Worm (Caenorhabditis elegans) whole organism, L2 larva: ENCODE results near the gene sun-1.

ENCODE experiments used
- C34F6.9 ChIP-seq: fragments of 150-350 bp; optimal IDR thresholded peaks from 2 replicates; lab custom pipeline; 2014; ENCODE audit warnings: missing biosample characterization, missing genetic modification characterization
- F13H6.1 ChIP-seq: sonication (generic microtip); optimal IDR thresholded peaks from 2 replicates; lab custom pipeline; 2016; ENCODE audit warnings: missing genetic modification characterization, missing compliant biosample characterization
- ZK546.5 ChIP-seq: sonication (generic microtip); optimal IDR thresholded peaks from 2 replicates; lab custom pipeline; 2017; ENCODE audit warnings: missing biosample characterization, missing genetic modification characterization
- alr-1 ChIP-seq: fragments of 150-350 bp; optimal IDR thresholded peaks from 2 replicates; lab custom pipeline; 2014; ENCODE audit warnings: missing biosample characterization, missing genetic modification characterization
- ama-1 ChIP-seq: fragments of 150-350 bp; optimal IDR thresholded peaks from 2 replicates; lab custom pipeline; 2018; ENCODE audit warnings: inconsistent platforms
- blmp-1 ChIP-seq: sonication (generic microtip); optimal IDR thresholded peaks from 2 replicates; lab custom pipeline; 2017; ENCODE audit warnings: missing genetic modification characterization, mild to moderate bottlenecking, missing compliant biosample characterization, antibody characterized with exemption, moderate library complexity; ENCODE audit not compliant: insufficient read depth
- ceh-16 ChIP-seq: fragments of 150-350 bp; optimal IDR thresholded peaks from 2 replicates; lab custom pipeline; 2014; ENCODE audit warnings: missing biosample characterization, missing genetic modification characterization
- dmd-4 ChIP-seq: sonication (generic microtip); optimal IDR thresholded peaks from 2 replicates; lab custom pipeline; 2017; ENCODE audit warnings: missing biosample characterization, missing genetic modification characterization
- egl-27 ChIP-seq: sonication (generic microtip); optimal IDR thresholded peaks from 3 replicates; lab custom pipeline; 2017; ENCODE audit warnings: missing biosample characterization, missing genetic modification reagents, missing genetic modification characterization
- elt-3 ChIP-seq: sonication (generic microtip); optimal IDR thresholded peaks from 2 replicates; lab custom pipeline; 2017; ENCODE audit warnings: missing biosample characterization, missing genetic modification characterization
- fos-1 ChIP-seq: fragments of 150-350 bp; optimal IDR thresholded peaks from 2 replicates; lab custom pipeline; 2014; ENCODE audit warnings: missing biosample characterization, missing genetic modification characterization
- gmeb-1 ChIP-seq: fragments of 150-350 bp; optimal IDR thresholded peaks from 2 replicates; lab custom pipeline; 2014; ENCODE audit warnings: missing biosample characterization, missing genetic modification characterization
- lin-13 ChIP-seq: fragments of 150-350 bp; optimal IDR thresholded peaks from 2 replicates; lab custom pipeline; 2014; ENCODE audit warnings: missing biosample characterization, missing genetic modification reagents, missing genetic modification characterization
- lin-39 ChIP-seq: fragments of 150-350 bp; optimal IDR thresholded peaks from 2 replicates; lab custom pipeline; 2014; ENCODE audit warnings: missing biosample characterization, missing genetic modification reagents, missing genetic modification characterization
- mbf-1 ChIP-seq: sonication (generic microtip); optimal IDR thresholded peaks from 2 replicates; lab custom pipeline; 2017; ENCODE audit warnings: missing biosample characterization, missing genetic modification characterization
- nhr-10 ChIP-seq: sonication (generic microtip); optimal IDR thresholded peaks from 2 replicates; lab custom pipeline; 2017; ENCODE audit warnings: missing biosample characterization, missing genetic modification characterization
- nhr-129 ChIP-seq: fragments of 150-350 bp; optimal IDR thresholded peaks from 2 replicates; lab custom pipeline; 2014; ENCODE audit warnings: missing biosample characterization, missing genetic modification characterization
- nhr-237 ChIP-seq: fragments of 150-350 bp; optimal IDR thresholded peaks from 2 replicates; lab custom pipeline; 2014; ENCODE audit warnings: missing biosample characterization, missing genetic modification characterization
- nhr-25 ChIP-seq: fragments of 150-350 bp; sonication (generic microtip); optimal IDR thresholded peaks from 3 replicates; lab custom pipeline; 2014; ENCODE audit warnings: missing biosample characterization, missing genetic modification characterization
- nhr-6 ChIP-seq: fragments of 150-350 bp; optimal IDR thresholded peaks from 2 replicates; lab custom pipeline; 2014; ENCODE audit warnings: missing biosample characterization, missing genetic modification characterization
- peb-1 ChIP-seq: fragments of 150-350 bp; optimal IDR thresholded peaks from 2 replicates; lab custom pipeline; 2014; ENCODE audit warnings: missing biosample characterization, missing genetic modification characterization
- sem-4 ChIP-seq: fragments of 150-350 bp; optimal IDR thresholded peaks from 2 replicates; lab custom pipeline; 2014; ENCODE audit warnings: missing biosample characterization, missing genetic modification reagents, missing genetic modification characterization
- skn-1 ChIP-seq: sonication (generic microtip); optimal IDR thresholded peaks from 2 replicates; lab custom pipeline; 2017; ENCODE audit warnings: missing biosample characterization, missing genetic modification characterization
- sma-3 ChIP-seq: sonication (generic microtip); optimal IDR thresholded peaks from 2 replicates; lab custom pipeline; 2016; ENCODE audit warnings: missing genetic modification reagents, missing genetic modification characterization, missing compliant biosample characterization
- sma-9 ChIP-seq, 2 experiments: fragments of 150-350 bp in 1 of 2; sonication (generic microtip) in 1 of 2; optimal IDR thresholded peaks; 2 replicates each; lab custom pipeline; 2014 to 2016; ENCODE audit warnings: missing genetic modification characterization in 2 of 2, mild to moderate bottlenecking in 1 of 2, missing biosample characterization in 1 of 2, missing compliant biosample characterization in 1 of 2, missing genetic modification reagents in 1 of 2, moderate library complexity in 1 of 2
- snpc-4 ChIP-seq: fragments of 150-350 bp; optimal IDR thresholded peaks from 2 replicates; lab custom pipeline; 2014; ENCODE audit warnings: missing biosample characterization, missing genetic modification characterization
- unc-39 ChIP-seq: fragments of 150-350 bp; optimal IDR thresholded peaks from 2 replicates; lab custom pipeline; 2014; ENCODE audit warnings: missing biosample characterization, missing genetic modification characterization
- unc-62 ChIP-seq: fragments of 150-350 bp; optimal IDR thresholded peaks from 2 replicates; lab custom pipeline; 2014; ENCODE audit warnings: missing biosample characterization, missing genetic modification reagents, missing genetic modification characterization
- zag-1 ChIP-seq: fragments of 150-350 bp; optimal IDR thresholded peaks from 2 replicates; lab custom pipeline; 2014; ENCODE audit warnings: missing biosample characterization, missing genetic modification characterization
- ztf-11 ChIP-seq: sonication (generic microtip); optimal IDR thresholded peaks from 2 replicates; lab custom pipeline; 2017; ENCODE audit warnings: missing biosample characterization, missing genetic modification characterization
- ztf-4 ChIP-seq: fragments of 150-350 bp; optimal IDR thresholded peaks from 2 replicates; lab custom pipeline; 2014; ENCODE audit warnings: missing biosample characterization, missing genetic modification characterization

Gene sun-1

DNA sequence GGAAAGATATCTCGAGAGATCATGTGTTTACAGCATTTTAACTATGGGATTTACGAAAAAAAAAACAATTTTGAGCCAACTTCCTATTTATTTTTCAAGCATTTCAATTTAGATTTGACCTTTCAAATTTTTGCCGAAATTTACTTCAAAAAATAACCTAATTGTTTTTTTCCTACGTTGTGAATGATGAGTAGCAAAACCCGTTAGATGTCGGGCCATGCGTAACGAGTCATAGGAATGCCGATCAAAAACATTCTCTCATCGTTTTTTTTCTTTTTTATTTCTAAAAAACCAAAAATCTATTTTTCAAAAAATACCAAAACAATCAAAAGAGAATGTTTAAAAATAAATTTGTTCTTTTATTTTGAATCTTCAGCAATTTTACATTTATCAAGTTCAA, 30.5 kb downstream of the sun-1 start:
- TF ChIP-seq ama-1 (no peak), ZK546.5 (tag; lab: Kevin White, UChicago) (no peak), snpc-4 (peak; percentile 93)

ce11 chrV:13161052-13161451, 32.3 kb downstream of the sun-1 start:
- TF ChIP-seq sma-3 (GFP tag; lab: Kevin White, UChicago) = no peak
- no peak for TF ChIP-seq C34F6.9 (tag; lab: Kevin White, UChicago)
- TF ChIP-seq unc-39 (tag; lab: Kevin White, UChicago) = no peak
- TF ChIP-seq unc-62 (GFP tag; lab: Kevin White, UChicago) = no peak
- TF ChIP-seq elt-3 (tag; lab: Kevin White, UChicago) = no peak
- no peak for TF ChIP-seq sma-9 (GFP tag; optimal IDR thresholded peaks at IDR 0.05; lab: Kevin White, UChicago)
- no peak for TF ChIP-seq sma-9 (tag; optimal IDR thresholded peaks at IDR 0.05; lab: Kevin White, UChicago)
- no peak for TF ChIP-seq lin-39 (tag; lab: Kevin White, UChicago)
- no peak for TF ChIP-seq ceh-16 (tag; lab: Kevin White, UChicago)
- TF ChIP-seq nhr-10 = no peak

DNA sequence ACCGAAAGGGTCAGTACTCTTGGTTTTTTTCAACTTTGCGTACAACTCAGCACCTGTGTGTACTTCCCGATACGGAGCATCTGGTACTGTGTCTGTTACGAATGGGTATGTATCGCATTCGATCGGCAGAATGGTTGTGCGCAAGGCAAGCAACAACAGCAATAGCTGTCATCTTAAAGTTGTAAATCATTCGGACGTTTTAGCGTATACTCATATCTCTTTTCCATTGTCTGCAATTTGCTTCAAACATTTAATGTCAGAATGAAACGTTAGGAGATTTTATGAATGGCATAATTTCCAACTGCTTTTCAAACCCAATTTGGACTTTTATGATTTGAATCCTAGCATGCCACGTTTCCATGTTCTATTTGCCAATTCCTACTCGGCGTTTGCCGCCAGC, 36.3 kb downstream of the sun-1 start:
- TF ChIP-seq nhr-25 (tag; lab: Kevin White, UChicago) (no peak), nhr-237 (tag; lab: Kevin White, UChicago) (no peak), egl-27 (tag; lab: Kevin White, UChicago) (no peak), unc-62 (GFP tag; lab: Kevin White, UChicago) (no peak), F13H6.1 (tag; lab: Kevin White, UChicago) (no peak), ztf-11 (no peak), snpc-4 (no peak), ceh-16 (tag; lab: Kevin White, UChicago) (no peak)

- TF ChIP-seq mbf-1 (tag; lab: Kevin White, UChicago) = no peak
- no peak for TF ChIP-seq skn-1 (tag; lab: Kevin White, UChicago)
- no peak for TF ChIP-seq peb-1
- TF ChIP-seq unc-39 (tag; lab: Kevin White, UChicago) = no peak
- no peak for TF ChIP-seq gmeb-1
- no peak for TF ChIP-seq ztf-4 (tag; lab: Kevin White, UChicago)
- no peak for TF ChIP-seq ztf-11
- TF ChIP-seq fos-1 = no peak
- TF ChIP-seq sma-3 (GFP tag; lab: Kevin White, UChicago) = no peak
- TF ChIP-seq nhr-6 (tag; lab: Kevin White, UChicago) = no peak
- no peak for TF ChIP-seq nhr-237 (tag; lab: Kevin White, UChicago)
- no peak for TF ChIP-seq dmd-4 (tag; lab: Kevin White, UChicago)
- TF ChIP-seq alr-1 (tag; lab: Kevin White, UChicago) = no peak
- no peak for TF ChIP-seq sma-9 (GFP tag; optimal IDR thresholded peaks at IDR 0.05; lab: Kevin White, UChicago)
- TF ChIP-seq sma-9 (tag; optimal IDR thresholded peaks at IDR 0.05; lab: Kevin White, UChicago) = no peak
- TF ChIP-seq nhr-129 (tag; lab: Kevin White, UChicago) = no peak
- TF ChIP-seq sem-4 (tag; lab: Kevin White, UChicago) = no peak
Observed at ce11 chrV:13154225-13154624, 39.1 kb downstream of the sun-1 start.

ce11 chrV:13152575-13152974, 40.8 kb downstream of the sun-1 start, which contains the start of gene noca-1:
noca-1 (plus strand) TSS chrV:13152919.
- TF ChIP-seq peb-1 (no peak), blmp-1 (tag; lab: Kevin White, UChicago) (no peak), sem-4 (tag; lab: Kevin White, UChicago) (no peak), elt-3 (tag; lab: Kevin White, UChicago) (no peak), nhr-10 (no peak), nhr-237 (tag; lab: Kevin White, UChicago) (no peak), zag-1 (tag; lab: Kevin White, UChicago) (no peak), lin-13 (GFP tag; lab: Kevin White, UChicago) (no peak)
- TF ChIP-seq, all 48 proteins: peak for 0
